Worm (Caenorhabditis elegans): ENCODE measurements around the gene moc-6.

DNA sequence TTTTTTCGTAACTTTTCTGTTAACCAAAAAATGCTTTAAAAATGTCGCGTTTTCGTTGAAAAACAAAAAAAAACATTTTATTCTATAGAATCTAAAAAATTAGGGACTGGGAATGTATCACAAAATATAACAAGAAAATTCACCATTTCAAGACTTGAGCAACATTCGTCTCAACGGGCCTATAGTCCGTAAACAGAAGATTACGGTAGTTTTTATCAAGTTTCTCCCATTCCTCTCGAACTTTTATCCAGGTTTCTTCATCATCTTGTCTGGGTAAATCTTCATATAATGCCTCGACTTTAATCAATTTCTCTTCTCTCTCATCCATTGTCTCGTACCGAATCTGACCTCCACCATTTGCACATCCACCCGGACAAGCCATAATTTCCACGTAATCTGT lies 40.4 kb upstream of the moc-6 start:
- TF ChIP-seq ham-2 (GFP tag; optimal IDR thresholded peaks at IDR 0.05) = no peak
- no peak for TF ChIP-seq snpc-4 (tag; optimal IDR thresholded peaks at IDR 0.05)
- no peak for TF ChIP-seq mep-1 (tag; optimal IDR thresholded peaks at IDR 0.05)
- TF ChIP-seq pha-4 (tag; optimal IDR thresholded peaks at IDR 0.05) = no peak
- no peak for TF ChIP-seq ztf-11 (tag; optimal IDR thresholded peaks at IDR 0.05)
- no peak for TF ChIP-seq nhr-28 (tag; optimal IDR thresholded peaks at IDR 0.05)
- no peak for TF ChIP-seq lin-13 (tag; optimal IDR thresholded peaks at IDR 0.05)
- no peak for TF ChIP-seq unc-39 (tag; optimal IDR thresholded peaks at IDR 0.05)
- no peak for TF ChIP-seq nhr-237 (tag; optimal IDR thresholded peaks at IDR 0.05)

Data from whole organism, mixed stage, embryonic.